Fruit fly (Drosophila melanogaster) whole organism, embryonic: ENCODE data around the gene holn1.

ENCODE experiments used
- ATbp ChIP-seq: fragments of 200-800 bp; sonication (Bioruptor generic); optimal IDR thresholded peaks from 2 replicates; lab custom pipeline; 2017; ENCODE audit warnings: missing biosample characterization, mild to moderate bottlenecking, missing genetic modification characterization, missing genetic modification reagents
- B-H2 ChIP-seq: fragments of 200-800 bp; sonication (Bioruptor generic); optimal IDR thresholded peaks from 2 replicates; lab custom pipeline; 2018; ENCODE audit warnings: missing biosample characterization, mild to moderate bottlenecking, missing genetic modification characterization
- CG1024 ChIP-seq: fragments of 200-800 bp; sonication (Bioruptor generic); IDR thresholded peaks from 2 replicates; pipeline ENCODE4 v1.3.6; 2022; ENCODE audit warnings: missing biosample characterization, missing genetic modification characterization
- CG12942 ChIP-seq: fragments of 200-800 bp; sonication (Bioruptor generic); optimal IDR thresholded peaks from 3 replicates; lab custom pipeline; 2016; ENCODE audit warnings: missing biosample characterization, missing genetic modification characterization
- CG13296 ChIP-seq: fragments of 200-800 bp; sonication (Bioruptor generic); optimal IDR thresholded peaks from 3 replicates; lab custom pipeline; 2018; ENCODE audit warnings: missing biosample characterization, mild to moderate bottlenecking, missing genetic modification characterization
- CG14050 ChIP-seq: fragments of 200-800 bp; sonication (Bioruptor generic); IDR thresholded peaks from 3 replicates; pipeline ENCODE4 v1.3.6; 2022; ENCODE audit warnings: missing biosample characterization, missing genetic modification characterization
- CG14441 ChIP-seq: fragments of 200-800 bp; sonication (Bioruptor generic); IDR thresholded peaks from 2 replicates; pipeline ENCODE4 v1.3.6; 2022; ENCODE audit warnings: missing biosample characterization, missing genetic modification characterization
- CG14965 ChIP-seq: fragments of 200-800 bp; sonication (Bioruptor generic); optimal IDR thresholded peaks from 2 replicates; lab custom pipeline; 2016; ENCODE audit warnings: missing biosample characterization, missing genetic modification characterization, borderline replicate concordance
- CG17612 ChIP-seq: fragments of 200-800 bp; sonication (Bioruptor generic); IDR thresholded peaks from 2 replicates; pipeline ENCODE4 v1.3.6; 2022; ENCODE audit warnings: missing biosample characterization, missing genetic modification characterization
- CG17829 ChIP-seq: fragments of 200-800 bp; optimal IDR thresholded peaks from 2 replicates; lab custom pipeline; 2019; ENCODE audit warnings: missing biosample characterization, mild to moderate bottlenecking, missing genetic modification characterization, moderate library complexity
- CG18476 ChIP-seq: fragments of 200-800 bp; sonication (Bioruptor generic); optimal IDR thresholded peaks from 2 replicates; lab custom pipeline; 2016; ENCODE audit warnings: missing biosample characterization, mild to moderate bottlenecking, missing genetic modification characterization
- CG18764 ChIP-seq: fragments of 200-800 bp; sonication (Bioruptor generic); optimal IDR thresholded peaks from 3 replicates; lab custom pipeline; 2016; ENCODE audit warnings: missing biosample characterization, missing genetic modification characterization
- CG2120 ChIP-seq: fragments of 200-800 bp; sonication (Bioruptor generic); optimal IDR thresholded peaks from 3 replicates; lab custom pipeline; 2016; ENCODE audit warnings: missing biosample characterization, missing genetic modification characterization
- CG30431 ChIP-seq: fragments of 200-800 bp; sonication (Bioruptor generic); optimal IDR thresholded peaks from 2 replicates; lab custom pipeline; 2017; ENCODE audit warnings: missing biosample characterization, missing genetic modification characterization
- CG31224 ChIP-seq: fragments of 200-800 bp; sonication (Bioruptor generic); IDR thresholded peaks from 2 replicates; pipeline ENCODE4 v1.3.6; 2022; ENCODE audit warnings: missing biosample characterization, missing genetic modification characterization
- CG31441 ChIP-seq: fragments of 200-800 bp; sonication (Bioruptor generic); IDR thresholded peaks from 2 replicates; pipeline ENCODE4 v1.3.6; 2022; ENCODE audit warnings: missing biosample characterization, missing genetic modification characterization
- CG3407 ChIP-seq: fragments of 200-800 bp; sonication (Bioruptor generic); optimal IDR thresholded peaks from 2 replicates; lab custom pipeline; 2018; ENCODE audit warnings: missing biosample characterization, mild to moderate bottlenecking, missing genetic modification characterization
- CG3726 ChIP-seq: fragments of 200-800 bp; sonication (Bioruptor generic); IDR thresholded peaks from 3 replicates; pipeline ENCODE4, ENCODE4 v1.3.6; 2022; ENCODE audit warnings: missing biosample characterization, missing genetic modification characterization
- CG4424 ChIP-seq: fragments of 200-800 bp; sonication (Bioruptor generic); optimal IDR thresholded peaks from 3 replicates; lab custom pipeline; 2016; ENCODE audit warnings: missing biosample characterization, missing genetic modification characterization
- CG4617 ChIP-seq: fragments of 200-800 bp; sonication (Bioruptor generic); optimal IDR thresholded peaks from 3 replicates; lab custom pipeline; 2016; ENCODE audit warnings: missing biosample characterization, missing genetic modification characterization, borderline replicate concordance
- CG4820 ChIP-seq: fragments of 200-800 bp; sonication (Bioruptor generic); optimal IDR thresholded peaks from 3 replicates; lab custom pipeline; 2016; ENCODE audit warnings: missing biosample characterization, missing genetic modification characterization
- CG6689 ChIP-seq: fragments of 200-800 bp; sonication (Bioruptor generic); IDR thresholded peaks from 2 replicates; pipeline ENCODE4 v1.3.6; 2022; ENCODE audit warnings: missing biosample characterization, missing genetic modification characterization
- CG8388 ChIP-seq: fragments of 200-800 bp; sonication (Bioruptor generic); optimal IDR thresholded peaks from 2 replicates; lab custom pipeline; 2019; ENCODE audit warnings: missing biosample characterization, mild to moderate bottlenecking, missing genetic modification characterization, moderate library complexity
- CG8944 ChIP-seq: fragments of 200-800 bp; sonication (Bioruptor generic); optimal IDR thresholded peaks from 3 replicates; lab custom pipeline; 2016; ENCODE audit warnings: missing biosample characterization, missing genetic modification characterization
- Deaf1 ChIP-seq: fragments of 200-800 bp; optimal IDR thresholded peaks from 3 replicates; lab custom pipeline; 2019; ENCODE audit warnings: missing biosample characterization, mild to moderate bottlenecking, missing genetic modification characterization, moderate library complexity
- E2f1 ChIP-seq: fragments of 200-800 bp; sonication (Bioruptor generic); IDR thresholded peaks from 2 replicates; pipeline ENCODE4 v1.3.6; 2022; ENCODE audit warnings: missing biosample characterization, missing genetic modification characterization
- ERR ChIP-seq: fragments of 200-800 bp; sonication (Bioruptor generic); optimal IDR thresholded peaks from 2 replicates; lab custom pipeline; 2016; ENCODE audit warnings: missing biosample characterization, missing genetic modification characterization
- HLH3B ChIP-seq: fragments of 200-800 bp; sonication (Bioruptor generic); IDR thresholded peaks from 2 replicates; pipeline ENCODE4 v1.3.6; 2022; ENCODE audit warnings: missing biosample characterization, missing genetic modification characterization
- MTF-1 ChIP-seq: fragments of 200-800 bp; sonication (Bioruptor generic); optimal IDR thresholded peaks from 2 replicates; lab custom pipeline; 2018; ENCODE audit warnings: missing biosample characterization, mild to moderate bottlenecking, missing genetic modification characterization, borderline replicate concordance
- Mrtf ChIP-seq: fragments of 200-800 bp; sonication (Bioruptor generic); IDR thresholded peaks from 3 replicates; pipeline ENCODE4 v1.3.6; 2022; ENCODE audit warnings: missing biosample characterization, missing genetic modification characterization
- Opbp ChIP-seq: fragments of 200-800 bp; sonication (Bioruptor generic); IDR thresholded peaks from 3 replicates; pipeline ENCODE4 v1.3.6; 2022; ENCODE audit warnings: missing biosample characterization, missing genetic modification characterization; ENCODE audit not compliant: partially characterized antibody
- YL-1 ChIP-seq: fragments of 200-800 bp; sonication (Bioruptor generic); optimal IDR thresholded peaks from 3 replicates; lab custom pipeline; 2017; ENCODE audit warnings: missing biosample characterization, mild to moderate bottlenecking, missing genetic modification characterization
- az2 ChIP-seq: fragments of 200-800 bp; sonication (Bioruptor generic); optimal IDR thresholded peaks from 3 replicates; lab custom pipeline; 2016; ENCODE audit warnings: missing biosample characterization, missing genetic modification characterization
- bcd ChIP-seq: fragments of 200-800 bp; sonication (Bioruptor generic); optimal IDR thresholded peaks from 2 replicates; lab custom pipeline; 2017; ENCODE audit warnings: missing biosample characterization, mild to moderate bottlenecking, missing genetic modification characterization
- chinmo ChIP-seq: fragments of 200-800 bp; sonication (Bioruptor generic); IDR thresholded peaks from 4 replicates; pipeline ENCODE4 v1.3.6; 2022; ENCODE audit warnings: missing biosample characterization, missing genetic modification characterization; ENCODE audit not compliant: partially characterized antibody
- dmrt99B ChIP-seq: fragments of 200-800 bp; sonication (Bioruptor generic); optimal IDR thresholded peaks from 2 replicates; lab custom pipeline; 2018; ENCODE audit warnings: missing biosample characterization, mild to moderate bottlenecking, missing genetic modification characterization, moderate library complexity
- eve ChIP-seq, 2 experiments: fragments of >200 bp; optimal IDR thresholded peaks; 2 replicates each; lab custom pipeline; 2017; ENCODE audit warnings: missing biosample characterization in 2 of 2, missing genetic modification characterization in 2 of 2
- grau ChIP-seq: fragments of 200-800 bp; optimal IDR thresholded peaks from 3 replicates; lab custom pipeline; 2019; ENCODE audit warnings: missing biosample characterization, mild to moderate bottlenecking, missing genetic modification characterization, moderate library complexity
- hb ChIP-seq: fragments of 200-800 bp; sonication (Bioruptor generic); IDR thresholded peaks from 3 replicates; pipeline ENCODE4 v1.3.6; 2022; ENCODE audit warnings: missing biosample characterization, missing genetic modification characterization; ENCODE audit not compliant: partially characterized antibody
- klu ChIP-seq: fragments of 200-800 bp; sonication (Bioruptor generic); IDR thresholded peaks from 2 replicates; pipeline ENCODE4 v1.3.6; 2022; ENCODE audit warnings: missing biosample characterization, missing genetic modification characterization
- knrl ChIP-seq: fragments of 200-800 bp; sonication (Bioruptor generic); IDR thresholded peaks from 3 replicates; pipeline ENCODE4 v1.3.6; 2022; ENCODE audit warnings: missing biosample characterization, missing genetic modification characterization; ENCODE audit not compliant: partially characterized antibody
- mam ChIP-seq: fragments of 200-800 bp; sonication (Bioruptor generic); optimal IDR thresholded peaks from 3 replicates; lab custom pipeline; 2016; ENCODE audit warnings: missing biosample characterization, missing genetic modification characterization
- phol ChIP-seq: fragments of 200-800 bp; sonication (Bioruptor generic); optimal IDR thresholded peaks from 3 replicates; lab custom pipeline; 2018; ENCODE audit warnings: missing biosample characterization, mild to moderate bottlenecking, missing genetic modification characterization, moderate library complexity
- prd ChIP-seq, 3 experiments: fragments of >200 bp in 2 of 3; fragments of 200-800 bp in 1 of 3; sonication (Bioruptor generic) in 1 of 3; optimal IDR thresholded peaks in 2 of 3; IDR thresholded peaks in 1 of 3; 2 replicates in 2 of 3; 3 replicates in 1 of 3; pipeline versions ENCODE4 v1.3.6 to Lab custom; 2017 to 2022; ENCODE audit warnings: missing biosample characterization in 1 of 3, missing genetic modification characterization in 1 of 3
- sisA ChIP-seq: fragments of 200-800 bp; sonication (Bioruptor generic); IDR thresholded peaks from 2 replicates; pipeline ENCODE4 v1.3.6; 2022; ENCODE audit warnings: missing biosample characterization, missing genetic modification characterization
- slp2 ChIP-seq: fragments of 200-800 bp; sonication (Bioruptor generic); optimal IDR thresholded peaks from 2 replicates; lab custom pipeline; 2016; ENCODE audit warnings: missing biosample characterization, missing genetic modification characterization
- stc ChIP-seq: fragments of 200-800 bp; sonication (Bioruptor generic); IDR thresholded peaks from 2 replicates; pipeline ENCODE4 v1.3.6; 2022; ENCODE audit warnings: missing biosample characterization, missing genetic modification characterization
- tap ChIP-seq: fragments of 200-800 bp; optimal IDR thresholded peaks from 3 replicates; lab custom pipeline; 2019; ENCODE audit warnings: missing biosample characterization, mild to moderate bottlenecking, missing genetic modification characterization, moderate library complexity
- tup ChIP-seq: fragments of 200-800 bp; sonication (Bioruptor generic); optimal IDR thresholded peaks from 2 replicates; lab custom pipeline; 2016; ENCODE audit warnings: missing biosample characterization, mild to moderate bottlenecking, missing genetic modification characterization, moderate library complexity
- zen ChIP-seq: fragments of 200-800 bp; sonication (Bioruptor generic); optimal IDR thresholded peaks from 3 replicates; lab custom pipeline; 2018; ENCODE audit warnings: missing biosample characterization, mild to moderate bottlenecking, missing genetic modification characterization, moderate library complexity

Gene holn1

dm6 chr2L:10408122-10408576 lies 27.6 kb upstream of the holn1 start, which contains the start of the genes Ip259 and RpS27A:
Ip259 (plus strand) TSS chr2L:10408352.
RpS27A (plus strand) TSS chr2L:10408352.
- peak; percentile 56 for TF ChIP-seq CG2120 (GFP tag; lab: Kevin White, UChicago)
- TF ChIP-seq CG8388 = peak; percentile 53
- peak; percentile 62 for TF ChIP-seq CG31224 (GFP tag; lab: Robert Waterston, UW)
- peak; percentile 45 for TF ChIP-seq CG4820 (GFP tag; lab: Kevin White, UChicago)
- TF ChIP-seq CG3726 (GFP tag; lab: Robert Waterston, UW) = no peak
- TF ChIP-seq ATbp = no peak
- peak; percentile 42 for TF ChIP-seq CG18476 (GFP tag; lab: Kevin White, UChicago)
- TF ChIP-seq CG4617 = peak; percentile 46
- TF ChIP-seq prd (optimal IDR thresholded peaks at IDR 0.05; lab: Kevin White, UChicago) = no peak
- TF ChIP-seq prd (GFP tag; IDR thresholded peaks at IDR 0.05; lab: Robert Waterston, UW) = peak; percentile 62; the same call in 2 of the 3 replicates
- TF ChIP-seq sisA (GFP tag; lab: Robert Waterston, UW) = no peak; the same call in 1 of the 2 replicates
- TF ChIP-seq az2 = peak; percentile 55
- TF ChIP-seq zen (tag; lab: Kevin White, UChicago) = peak; percentile 75
- TF ChIP-seq B-H2 (GFP tag; lab: Kevin White, UChicago) = peak; percentile 86
- no peak; the same call in 2 of the 3 replicates for TF ChIP-seq Opbp (GFP tag; lab: Robert Waterston, UW)
- peak; percentile 69 for TF ChIP-seq grau (tag; lab: Kevin White, UChicago)
- TF ChIP-seq Mrtf (GFP tag; lab: Robert Waterston, UW) = no peak; the same call in 1 of the 3 replicates
- no peak for TF ChIP-seq Deaf1 (tag; lab: Kevin White, UChicago)
- peak; percentile 98 for TF ChIP-seq CG1024 (GFP tag; lab: Robert Waterston, UW)
- peak; percentile 75 for TF ChIP-seq stc (GFP tag; lab: Robert Waterston, UW)
- TF ChIP-seq slp2 (GFP tag; lab: Kevin White, UChicago) = peak; percentile 83
- TF ChIP-seq CG14050 = peak; percentile 71
- TF ChIP-seq YL-1 = peak; percentile 93
- TF ChIP-seq tup (GFP tag; lab: Kevin White, UChicago) = no peak
- TF ChIP-seq CG14965 (GFP tag; lab: Kevin White, UChicago) = no peak
- TF ChIP-seq CG30431 = peak; percentile 69
- TF ChIP-seq chinmo (GFP tag; lab: Robert Waterston, UW) = no peak
- peak in 1 of 2 experiments; percentile 77 for TF ChIP-seq eve (GFP tag; optimal IDR thresholded peaks at IDR 0.05; lab: Kevin White, UChicago)
- peak; percentile 79 for TF ChIP-seq CG13296
- peak; percentile 70 for TF ChIP-seq CG3407 (GFP tag; lab: Kevin White, UChicago)
- TF ChIP-seq CG31441 (GFP tag; lab: Robert Waterston, UW) = no peak; the same call in 1 of the 2 replicates
- no peak for TF ChIP-seq dmrt99B (tag; lab: Kevin White, UChicago)
- TF ChIP-seq CG4424 (GFP tag; lab: Kevin White, UChicago) = peak; percentile 70
- peak; percentile 73; the same call in 1 of the 2 replicates for TF ChIP-seq HLH3B (GFP tag; lab: Robert Waterston, UW)
- no peak for TF ChIP-seq hb (GFP tag; lab: Robert Waterston, UW)
- TF ChIP-seq CG17612 = no peak
- TF ChIP-seq bcd (GFP tag; lab: Kevin White, UChicago) = peak; percentile 89
- TF ChIP-seq phol (tag; lab: Kevin White, UChicago) = peak; percentile 85
- peak; percentile 57; the same call in 1 of the 2 replicates for TF ChIP-seq CG14441
- TF ChIP-seq klu (GFP tag; lab: Robert Waterston, UW) = no peak
- TF ChIP-seq CG18764 = peak; percentile 68
- no peak for TF ChIP-seq MTF-1 (GFP tag; lab: Kevin White, UChicago)
- TF ChIP-seq CG6689 (GFP tag; lab: Robert Waterston, UW) = peak; percentile 59
- TF ChIP-seq mam = peak; percentile 71
- no peak; the same call in 2 of the 3 replicates for TF ChIP-seq knrl
- TF ChIP-seq CG8944 = no peak
- peak; percentile 46 for TF ChIP-seq CG17829
- peak; percentile 58 for TF ChIP-seq CG12942 (GFP tag; lab: Kevin White, UChicago)
- peak; percentile 61; the same call in 1 of the 2 replicates for TF ChIP-seq E2f1 (GFP tag; lab: Robert Waterston, UW)
- TF ChIP-seq ERR (GFP tag; lab: Kevin White, UChicago) = no peak
- peak; percentile 66 for TF ChIP-seq tap
